Worm (Caenorhabditis elegans) whole organism, early embryonic: ENCODE data around the gene B0462.5.
"Not testable (repeated sequence)": the region's sequence is repeated elsewhere in the genome, so short reads cannot be mapped to it uniquely, and the experiment has no call there.

ENCODE experiments used
- B0310.2 ChIP-seq: sonication (generic microtip); optimal IDR thresholded peaks from 2 replicates; lab custom pipeline; 2016; ENCODE audit warnings: mild to moderate bottlenecking, missing genetic modification characterization, missing compliant biosample characterization
- F13C5.2 ChIP-seq: sonication (generic microtip); optimal IDR thresholded peaks from 2 replicates; lab custom pipeline; 2017; ENCODE audit warnings: mild to moderate bottlenecking, missing genetic modification characterization, inconsistent platforms, missing compliant biosample characterization
- aly-1 ChIP-seq: sonication (generic microtip); optimal IDR thresholded peaks from 2 replicates; lab custom pipeline; 2016; ENCODE audit warnings: missing genetic modification characterization, missing compliant biosample characterization
- ama-1 ChIP-seq: fragments of 150-350 bp; optimal IDR thresholded peaks from 2 replicates; lab custom pipeline; 2014
- ceh-13 ChIP-seq: fragments of 200-800 bp; sonication (Bioruptor generic); optimal IDR thresholded peaks from 2 replicates; lab custom pipeline; 2018; ENCODE audit warnings: mild to moderate bottlenecking, missing genetic modification characterization, missing compliant biosample characterization
- ceh-36 ChIP-seq: sonication (generic microtip); optimal IDR thresholded peaks from 2 replicates; lab custom pipeline; 2016; ENCODE audit warnings: missing genetic modification characterization, inconsistent platforms, missing compliant biosample characterization
- ets-7 ChIP-seq: sonication (generic microtip); optimal IDR thresholded peaks from 2 replicates; lab custom pipeline; 2016; ENCODE audit warnings: missing genotype, missing genetic modification characterization, missing compliant biosample characterization
- flt-1 ChIP-seq: fragments of 200-800 bp; sonication (Bioruptor generic); IDR thresholded peaks from 2 replicates; pipeline ENCODE4 v1.3.6; 2022; ENCODE audit warnings: missing genetic modification characterization, missing compliant biosample characterization
- hmbx-1 ChIP-seq: sonication (generic microtip); optimal IDR thresholded peaks from 2 replicates; lab custom pipeline; 2016; ENCODE audit warnings: mild to moderate bottlenecking, missing genetic modification characterization, missing compliant biosample characterization
- hmg-4 ChIP-seq: fragments of 200-800 bp; sonication (Bioruptor generic); optimal IDR thresholded peaks from 2 replicates; lab custom pipeline; 2018; ENCODE audit warnings: mild to moderate bottlenecking, missing genetic modification characterization, missing compliant biosample characterization
- hnd-1 ChIP-seq: sonication (generic microtip); optimal IDR thresholded peaks from 2 replicates; lab custom pipeline; 2016; ENCODE audit warnings: missing genetic modification characterization, missing compliant biosample characterization
- pes-1 ChIP-seq: fragments of 200-800 bp; sonication (Bioruptor generic); IDR thresholded peaks from 2 replicates; pipeline ENCODE4 v1.3.6; 2022; ENCODE audit warnings: missing genetic modification reagents, missing genetic modification characterization, missing compliant biosample characterization
- scrt-1 ChIP-seq: fragments of 200-800 bp; sonication (Bioruptor generic); IDR thresholded peaks from 2 replicates; pipeline ENCODE4 v1.3.6; 2022; ENCODE audit warnings: missing genetic modification characterization, missing compliant biosample characterization
- sea-1 ChIP-seq: fragments of 200-800 bp; sonication (Bioruptor generic); conservative IDR thresholded peaks from 2 replicates; pipeline ENCODE4 v1.3.6; 2022; ENCODE audit warnings: missing genetic modification characterization, missing compliant biosample characterization
- tbx-11 ChIP-seq: fragments of 200-800 bp; sonication (Bioruptor generic); IDR thresholded peaks from 2 replicates; pipeline ENCODE4 v1.3.6; 2022; ENCODE audit warnings: missing genetic modification characterization, missing compliant biosample characterization
- tbx-37 ChIP-seq: fragments of 200-800 bp; sonication (Bioruptor generic); conservative IDR thresholded peaks from 2 replicates; pipeline ENCODE4 v1.3.6; 2022; ENCODE audit warnings: missing genetic modification reagents, missing genetic modification characterization, missing compliant biosample characterization
- tra-4 ChIP-seq: sonication (generic microtip); optimal IDR thresholded peaks from 2 replicates; lab custom pipeline; 2017; ENCODE audit warnings: missing genetic modification characterization, missing compliant biosample characterization

Gene B0462.5

DNA sequence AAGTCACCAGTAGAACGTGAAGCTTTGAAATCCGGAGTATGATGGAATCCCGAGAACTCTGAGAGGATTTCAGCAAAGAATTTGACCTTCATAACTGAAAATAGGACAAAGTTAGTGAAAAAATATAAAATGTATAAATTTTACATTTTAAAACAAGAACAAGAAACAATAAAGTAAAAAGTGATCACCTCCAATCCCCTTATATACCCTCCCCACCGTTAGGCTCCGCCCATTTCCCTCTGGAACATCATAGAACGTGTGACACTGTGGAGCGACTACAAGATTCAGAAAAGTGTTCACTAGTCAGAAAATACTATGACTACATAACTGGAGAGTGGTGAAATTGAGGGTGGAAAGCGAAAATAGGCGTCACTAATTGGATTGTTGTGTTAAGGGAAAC is 8.0 kb upstream of the B0462.5 start, which contains the start of gene B0462.4:
Gene B0462.4, minus strand, starts transcription at position 101 of the 400 bp plus-strand sequence.
- TF ChIP-seq sea-1 (GFP tag; lab: Robert Waterston, UW) (no peak), hmg-4 (GFP tag; lab: Kevin White, UChicago) (no peak), scrt-1 (GFP tag; lab: Robert Waterston, UW) (no peak), ceh-36 (tag; lab: Kevin White, UChicago) (no peak), flt-1 (no peak), ama-1 (lab: Kevin White, UChicago) (no peak)

DNA sequence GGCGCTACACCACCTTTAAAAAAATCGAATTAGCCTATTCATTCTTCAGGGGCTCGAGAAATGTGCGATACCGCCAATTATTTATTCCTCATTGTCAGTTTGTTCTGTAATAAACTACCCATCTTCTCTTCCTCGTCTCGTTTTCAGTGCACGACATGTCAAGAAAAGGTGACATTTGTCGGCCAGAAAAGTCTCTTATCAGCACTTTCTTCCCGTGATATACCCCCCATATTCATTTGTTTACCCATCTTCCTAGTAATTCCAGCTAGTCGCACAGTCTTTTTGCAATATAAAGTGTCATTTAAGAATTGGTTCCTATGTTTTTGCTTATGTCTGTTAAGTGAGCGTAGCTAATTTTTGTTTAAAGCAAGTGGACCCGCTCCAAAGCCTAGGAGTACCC is 1.4 kb upstream of the B0462.5 start:
- no peak for TF ChIP-seq pes-1 (GFP tag; lab: Robert Waterston, UW)
- no peak for TF ChIP-seq scrt-1 (GFP tag; lab: Robert Waterston, UW)
- TF ChIP-seq tbx-37 (GFP tag; lab: Robert Waterston, UW): no peak
- TF ChIP-seq B0310.2 (tag; lab: Kevin White, UChicago): no peak
- no peak for TF ChIP-seq sea-1 (GFP tag; lab: Robert Waterston, UW)
- TF ChIP-seq tbx-11: no peak
- TF ChIP-seq ceh-13 (GFP tag; lab: Kevin White, UChicago): no peak

DNA sequence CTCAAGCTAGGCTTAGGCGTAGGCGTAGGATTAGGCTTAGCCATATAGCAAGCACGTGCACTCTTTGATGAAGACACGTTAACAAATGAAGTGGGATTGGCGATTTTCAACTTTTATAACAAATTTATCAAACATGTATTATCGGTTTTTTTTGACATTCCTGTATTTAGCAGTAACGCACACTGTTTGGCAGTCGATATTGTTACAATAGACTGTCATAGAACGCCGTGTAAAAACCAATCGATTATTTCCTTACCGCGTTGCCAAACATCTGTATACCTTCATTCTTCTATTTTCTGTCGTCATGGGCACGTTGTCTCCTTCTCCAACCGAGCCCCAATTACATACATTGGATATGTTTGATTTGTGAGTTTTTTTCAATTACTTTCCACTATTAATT is 4.8 kb downstream of the B0462.5 start, which contains the start of gene fbxb-119:
Gene fbxb-119, plus strand, starts transcription at position 301 of the 400 bp plus-strand sequence.
- TF ChIP-seq scrt-1 (GFP tag; lab: Robert Waterston, UW): no peak
- TF ChIP-seq ceh-36 (tag; lab: Kevin White, UChicago): no peak
- TF ChIP-seq flt-1: no peak

DNA sequence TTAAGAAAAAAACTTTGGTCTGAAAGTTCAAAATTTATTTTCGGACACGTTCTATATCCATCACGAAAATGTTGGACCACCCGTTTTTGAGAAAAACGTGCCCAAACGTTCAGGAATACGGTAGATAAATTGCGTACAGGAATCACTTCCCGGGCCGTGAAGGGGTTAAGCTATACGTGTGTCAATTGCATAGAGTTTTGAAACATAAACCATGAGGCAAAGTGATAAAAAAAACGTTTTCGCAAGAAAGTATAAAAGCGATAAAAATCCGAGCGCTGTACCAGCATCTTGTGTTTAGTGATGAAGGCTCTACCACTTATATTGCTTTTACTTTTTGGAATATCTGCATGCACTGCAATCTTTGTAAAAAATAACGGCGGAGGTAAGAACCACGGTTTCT is 20.7 kb downstream of the B0462.5 start, which contains the start of gene Y51A2A.6:
Gene Y51A2A.6, plus strand, starts transcription at position 301 of the 400 bp plus-strand sequence.
- not testable (repeated sequence) for TF ChIP-seq ceh-36 (tag; lab: Kevin White, UChicago); tbx-37 (GFP tag; lab: Robert Waterston, UW); hnd-1 (tag; lab: Kevin White, UChicago)

DNA sequence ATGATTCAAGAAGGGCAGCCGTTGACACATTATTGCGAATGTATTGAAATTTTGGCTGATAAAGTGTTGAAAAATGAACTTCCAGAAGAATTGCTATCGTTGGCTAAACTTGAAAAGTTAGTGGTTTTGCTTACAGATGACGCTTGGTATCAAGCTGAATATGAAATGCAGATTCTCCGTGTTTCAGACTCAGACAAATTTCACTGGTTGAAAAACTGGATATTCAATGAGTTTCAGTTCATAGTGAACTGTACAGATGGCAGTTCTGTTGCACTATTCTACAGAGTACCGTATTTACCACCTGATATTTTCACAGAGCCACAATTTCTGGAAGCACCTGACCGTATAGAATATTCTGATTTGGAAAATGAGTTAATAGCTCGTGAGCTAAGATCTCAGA is 23.8 kb downstream of the B0462.5 start:
- no peak for TF ChIP-seq hnd-1 (tag; lab: Kevin White, UChicago)

DNA sequence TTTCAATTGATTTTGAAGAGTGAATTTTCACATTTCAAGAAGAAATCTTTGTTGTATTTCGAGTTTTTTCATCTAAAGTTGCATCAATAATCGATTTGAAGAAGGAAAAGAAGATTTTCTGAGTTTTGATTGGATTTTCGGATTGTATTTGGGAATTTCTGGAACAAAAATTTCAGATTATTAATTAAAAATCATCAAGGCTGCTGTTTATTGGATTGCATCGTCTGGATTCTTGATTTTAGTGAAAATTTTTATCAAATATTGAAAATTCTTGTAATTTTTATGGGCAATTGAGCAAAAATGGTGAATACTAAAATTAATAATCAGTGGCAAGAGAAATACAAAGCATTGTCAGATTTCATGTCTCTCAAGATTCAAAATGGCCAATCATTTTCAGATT is 24.6 kb downstream of the B0462.5 start, which contains the start of gene Y51A2A.5:
Gene Y51A2A.5, plus strand, starts transcription at position 301 of the 400 bp plus-strand sequence.
- TF ChIP-seq hmg-4 (GFP tag; lab: Kevin White, UChicago) (no peak), ceh-13 (GFP tag; lab: Kevin White, UChicago) (no peak), ceh-36 (tag; lab: Kevin White, UChicago) (no peak), hnd-1 (tag; lab: Kevin White, UChicago) (no peak), aly-1 (tag; lab: Kevin White, UChicago) (no peak), tra-4 (tag; lab: Kevin White, UChicago) (no peak), tbx-37 (GFP tag; lab: Robert Waterston, UW) (no peak), sea-1 (GFP tag; lab: Robert Waterston, UW) (no peak), scrt-1 (GFP tag; lab: Robert Waterston, UW) (no peak), B0310.2 (tag; lab: Kevin White, UChicago) (no peak), flt-1 (no peak), ama-1 (lab: Kevin White, UChicago) (no peak), hmbx-1 (tag; lab: Kevin White, UChicago) (no peak), tbx-11 (no peak), pes-1 (GFP tag; lab: Robert Waterston, UW) (no peak), ets-7 (tag; lab: Kevin White, UChicago) (no peak), F13C5.2 (tag; lab: Kevin White, UChicago) (no peak)

DNA sequence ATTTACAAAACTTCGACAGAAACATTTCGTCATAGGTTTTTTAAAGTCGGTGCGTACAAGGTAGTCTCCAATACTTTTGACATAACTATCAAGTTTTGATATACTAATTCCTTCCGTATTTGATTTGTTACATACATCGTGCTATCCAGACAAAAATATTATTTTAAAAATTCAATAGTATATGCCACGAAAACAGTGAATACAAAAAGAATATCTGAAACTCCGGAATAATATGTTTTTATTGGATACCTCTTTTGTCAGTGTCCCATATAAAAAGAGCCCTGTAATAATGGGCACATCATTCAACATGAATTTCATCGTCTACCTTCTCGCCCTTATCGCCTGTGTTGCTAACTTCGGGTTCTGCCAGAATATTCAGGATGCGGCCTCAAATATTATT is 30.8 kb downstream of the B0462.5 start, which contains the start of gene Y51A2A.12:
Gene Y51A2A.12, plus strand, starts transcription at position 301 of the 400 bp plus-strand sequence.
- TF ChIP-seq tbx-11: no peak
- TF ChIP-seq hnd-1 (tag; lab: Kevin White, UChicago): no peak
- TF ChIP-seq flt-1: no peak
- no peak for TF ChIP-seq ceh-36 (tag; lab: Kevin White, UChicago)
- no peak for TF ChIP-seq sea-1 (GFP tag; lab: Robert Waterston, UW)
- TF ChIP-seq F13C5.2 (tag; lab: Kevin White, UChicago): no peak
- no peak for TF ChIP-seq hmbx-1 (tag; lab: Kevin White, UChicago)
- TF ChIP-seq tbx-37 (GFP tag; lab: Robert Waterston, UW): no peak
- TF ChIP-seq ceh-13 (GFP tag; lab: Kevin White, UChicago): no peak
- no peak for TF ChIP-seq B0310.2 (tag; lab: Kevin White, UChicago)
- TF ChIP-seq ets-7 (tag; lab: Kevin White, UChicago): no peak
- TF ChIP-seq hmg-4 (GFP tag; lab: Kevin White, UChicago): no peak
- no peak for TF ChIP-seq aly-1 (tag; lab: Kevin White, UChicago)
- TF ChIP-seq scrt-1 (GFP tag; lab: Robert Waterston, UW): no peak
- TF ChIP-seq pes-1 (GFP tag; lab: Robert Waterston, UW): no peak
- TF ChIP-seq ama-1 (lab: Kevin White, UChicago): no peak
- TF ChIP-seq tra-4 (tag; lab: Kevin White, UChicago): no peak

DNA sequence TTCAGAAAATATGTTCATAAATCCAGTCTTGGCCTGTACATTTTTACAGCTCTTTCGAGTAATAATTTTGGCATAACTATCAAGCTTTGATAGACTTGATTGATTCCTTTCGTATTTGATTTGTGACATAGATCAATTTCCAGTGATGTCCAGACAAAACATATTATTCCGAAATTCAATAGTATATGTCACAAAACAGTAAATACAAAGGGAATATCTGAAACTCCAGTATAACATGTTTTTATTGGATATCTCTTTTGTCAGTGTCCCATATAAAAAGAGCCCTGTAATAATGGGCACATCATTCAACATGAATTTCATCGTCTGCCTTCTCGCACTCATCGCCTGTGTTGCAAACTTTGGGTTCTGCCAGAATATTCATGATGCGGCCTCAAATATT is 32.5 kb downstream of the B0462.5 start, which contains the start of gene Y51A2A.4:
Gene Y51A2A.4, plus strand, starts transcription at position 301 of the 400 bp plus-strand sequence.
- TF ChIP-seq hmg-4 (GFP tag; lab: Kevin White, UChicago): no peak
- no peak for TF ChIP-seq scrt-1 (GFP tag; lab: Robert Waterston, UW)
- TF ChIP-seq hmbx-1 (tag; lab: Kevin White, UChicago): no peak
- TF ChIP-seq aly-1 (tag; lab: Kevin White, UChicago): no peak
- TF ChIP-seq pes-1 (GFP tag; lab: Robert Waterston, UW): no peak
- no peak for TF ChIP-seq ets-7 (tag; lab: Kevin White, UChicago)
- no peak for TF ChIP-seq tra-4 (tag; lab: Kevin White, UChicago)
- TF ChIP-seq ceh-36 (tag; lab: Kevin White, UChicago): no peak
- no peak for TF ChIP-seq sea-1 (GFP tag; lab: Robert Waterston, UW)
